Worm (Caenorhabditis elegans) whole organism, early embryonic: ENCODE measurements around the gene H02F09.3.

Experiments used
- B0310.2 ChIP-seq: sonication (generic microtip); optimal IDR thresholded peaks from 2 replicates; lab custom pipeline; 2016; ENCODE audit warnings: mild to moderate bottlenecking, missing genetic modification characterization, missing compliant biosample characterization
- F13C5.2 ChIP-seq: sonication (generic microtip); optimal IDR thresholded peaks from 2 replicates; lab custom pipeline; 2017; ENCODE audit warnings: mild to moderate bottlenecking, missing genetic modification characterization, inconsistent platforms, missing compliant biosample characterization
- aly-1 ChIP-seq: sonication (generic microtip); optimal IDR thresholded peaks from 2 replicates; lab custom pipeline; 2016; ENCODE audit warnings: missing genetic modification characterization, missing compliant biosample characterization
- ama-1 ChIP-seq: fragments of 150-350 bp; optimal IDR thresholded peaks from 2 replicates; lab custom pipeline; 2014
- ceh-13 ChIP-seq: fragments of 200-800 bp; sonication (Bioruptor generic); optimal IDR thresholded peaks from 2 replicates; lab custom pipeline; 2018; ENCODE audit warnings: mild to moderate bottlenecking, missing genetic modification characterization, missing compliant biosample characterization
- ets-7 ChIP-seq: sonication (generic microtip); optimal IDR thresholded peaks from 2 replicates; lab custom pipeline; 2016; ENCODE audit warnings: missing genotype, missing genetic modification characterization, missing compliant biosample characterization
- flt-1 ChIP-seq: fragments of 200-800 bp; sonication (Bioruptor generic); IDR thresholded peaks from 2 replicates; pipeline ENCODE4 v1.3.6; 2022; ENCODE audit warnings: missing genetic modification characterization, missing compliant biosample characterization
- hmbx-1 ChIP-seq: sonication (generic microtip); optimal IDR thresholded peaks from 2 replicates; lab custom pipeline; 2016; ENCODE audit warnings: mild to moderate bottlenecking, missing genetic modification characterization, missing compliant biosample characterization
- hnd-1 ChIP-seq: sonication (generic microtip); optimal IDR thresholded peaks from 2 replicates; lab custom pipeline; 2016; ENCODE audit warnings: missing genetic modification characterization, missing compliant biosample characterization
- pes-1 ChIP-seq: fragments of 200-800 bp; sonication (Bioruptor generic); IDR thresholded peaks from 2 replicates; pipeline ENCODE4 v1.3.6; 2022; ENCODE audit warnings: missing genetic modification reagents, missing genetic modification characterization, missing compliant biosample characterization
- sea-1 ChIP-seq: fragments of 200-800 bp; sonication (Bioruptor generic); conservative IDR thresholded peaks from 2 replicates; pipeline ENCODE4 v1.3.6; 2022; ENCODE audit warnings: missing genetic modification characterization, missing compliant biosample characterization
- tra-4 ChIP-seq: sonication (generic microtip); optimal IDR thresholded peaks from 2 replicates; lab custom pipeline; 2017; ENCODE audit warnings: missing genetic modification characterization, missing compliant biosample characterization

- TF ChIP-seq ama-1, result no peak
- no peak for TF ChIP-seq ets-7 (tag; lab: Kevin White, UChicago)
- TF ChIP-seq B0310.2 (tag; lab: Kevin White, UChicago), result no peak
- TF ChIP-seq aly-1, result no peak
- TF ChIP-seq hmbx-1 (tag; lab: Kevin White, UChicago), result no peak
- TF ChIP-seq flt-1 (GFP tag; lab: Robert Waterston, UW), result no peak
- no peak for TF ChIP-seq sea-1 (GFP tag; lab: Robert Waterston, UW)
- no peak for TF ChIP-seq F13C5.2
- TF ChIP-seq tra-4 (tag; lab: Kevin White, UChicago), result no peak
- TF ChIP-seq pes-1 (GFP tag; lab: Robert Waterston, UW), result 0 out of 2 replicates have a peak, but pooled peaks have one; percentile 18
- no peak for TF ChIP-seq ceh-13 (GFP tag; lab: Kevin White, UChicago)
- no peak for TF ChIP-seq hnd-1 (tag; lab: Kevin White, UChicago)
Measured at ce11 chrX:1603027-1603426, 34.5 kb downstream of the H02F09.3 start.
